Fruit fly (Drosophila melanogaster) whole organism, prepupa: ENCODE results near the gene Chrac-14.

Experiments used
- CG7368 ChIP-seq: fragments of 200-800 bp; sonication (Bioruptor generic); optimal IDR thresholded peaks from 3 replicates; lab custom pipeline; 2016; ENCODE audit warnings: missing biosample characterization, missing genetic modification characterization
- Hr38 ChIP-seq: sonication (Bioruptor generic); optimal IDR thresholded peaks from 2 replicates; lab custom pipeline; 2016; ENCODE audit warnings: missing biosample characterization, missing genetic modification characterization
- Lpt ChIP-seq: fragments of 200-800 bp; sonication (Bioruptor generic); optimal IDR thresholded peaks from 3 replicates; lab custom pipeline; 2016; ENCODE audit warnings: missing biosample characterization, missing genetic modification characterization
- Sox14 ChIP-seq: fragments of 200-800 bp; sonication (Bioruptor generic); optimal IDR thresholded peaks from 3 replicates; lab custom pipeline; 2016; ENCODE audit warnings: missing biosample characterization, missing genetic modification characterization
- spab ChIP-seq: fragments of 200-800 bp; sonication (Bioruptor generic); optimal IDR thresholded peaks from 2 replicates; lab custom pipeline; 2017; ENCODE audit warnings: missing biosample characterization, mild to moderate bottlenecking, missing genetic modification characterization, missing genetic modification reagents

DNA sequence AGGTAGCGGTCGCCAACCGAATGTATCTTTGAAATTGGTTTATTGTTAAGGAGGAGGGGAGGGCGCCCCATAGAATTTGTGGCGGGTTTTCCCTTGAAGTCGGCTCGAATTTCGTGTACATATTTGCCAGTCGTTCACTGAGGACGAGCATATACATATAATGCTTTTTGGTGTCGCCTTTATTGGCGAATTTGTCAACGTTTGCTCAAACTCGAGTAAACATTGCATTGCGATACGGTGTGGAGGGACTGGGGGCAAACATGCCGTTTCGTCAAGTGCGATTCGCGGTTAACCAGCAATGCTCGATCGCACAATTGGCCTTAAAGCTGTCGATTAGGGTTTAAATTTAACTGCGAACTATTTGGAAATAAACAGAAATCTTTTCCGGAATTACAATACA, 19.6 kb upstream of the Chrac-14 start:
- TF ChIP-seq CG7368 (GFP tag; lab: Kevin White, UChicago) (no peak), Hr38 (GFP tag; lab: Kevin White, UChicago) (no peak), Lpt (GFP tag; lab: Kevin White, UChicago) (no peak), spab (GFP tag; lab: Kevin White, UChicago) (no peak), Sox14 (GFP tag; lab: Kevin White, UChicago) (no peak)
